Worm (Caenorhabditis elegans): ENCODE data around the gene npp-16.
A peak's percentile ranks its signal among the peaks of the same experiment; 100 is the strongest.

Gene npp-16

DNA sequence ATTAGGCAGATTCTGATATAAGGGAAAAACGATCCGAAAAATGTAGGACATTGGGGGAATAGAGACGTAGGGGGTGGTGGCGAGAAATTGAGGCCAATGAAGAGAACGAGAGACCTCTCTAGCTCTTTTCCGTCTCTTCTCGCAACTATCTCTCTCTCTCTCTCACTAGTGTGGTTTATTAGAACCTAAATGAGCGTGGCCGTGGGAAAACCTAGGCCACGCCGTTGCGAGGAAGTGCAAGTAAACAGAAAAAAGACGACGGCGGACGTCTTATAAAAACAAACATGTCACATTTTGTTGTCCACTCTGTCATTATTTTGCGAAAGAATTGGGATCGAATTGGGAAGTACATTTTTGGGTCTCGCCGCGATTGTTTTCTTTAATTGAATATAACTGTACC lies 45.7 kb upstream of the npp-16 start (continued):
- no peak for TF ChIP-seq fos-1 (tag; optimal IDR thresholded peaks at IDR 0.05)
- TF ChIP-seq nhr-111 (GFP tag; optimal IDR thresholded peaks at IDR 0.05): no peak
- no peak for TF ChIP-seq Y5F2A.4 (GFP tag; optimal IDR thresholded peaks at IDR 0.05)
- TF ChIP-seq hlh-30 (tag; optimal IDR thresholded peaks at IDR 0.05; ENCODE audit: insufficient read depth): peak; percentile 86
- peak in 1 of 2 experiments; percentile 74 for TF ChIP-seq mdl-1 (tag; optimal IDR thresholded peaks at IDR 0.05)
- peak; percentile 87 for TF ChIP-seq hlh-11 (tag; optimal IDR thresholded peaks at IDR 0.05)
- peak; percentile 65 for TF ChIP-seq madf-9 (GFP tag; conservative IDR thresholded peaks at IDR 0.05)
- TF ChIP-seq jun-1 (tag; optimal IDR thresholded peaks at IDR 0.05): peak; percentile 9
- TF ChIP-seq lin-38 (GFP tag; IDR thresholded peaks at IDR 0.05): peak; percentile 74
- no peak for TF ChIP-seq daf-12 (tag; optimal IDR thresholded peaks at IDR 0.05)
- peak; percentile 91 for TF ChIP-seq dve-1 (tag; optimal IDR thresholded peaks at IDR 0.05; ENCODE audit: insufficient read depth)
- TF ChIP-seq F44E2.7 (GFP tag; IDR thresholded peaks at IDR 0.05): no peak
- peak; percentile 87 for TF ChIP-seq nhr-11 (tag; optimal IDR thresholded peaks at IDR 0.05)
- no peak for TF ChIP-seq ZK546.5 (tag; optimal IDR thresholded peaks at IDR 0.05)
- no peak for TF ChIP-seq daf-19 (GFP tag; conservative IDR thresholded peaks at IDR 0.05)
- no peak for TF ChIP-seq ztf-11 (tag; optimal IDR thresholded peaks at IDR 0.05)
- no peak for TF ChIP-seq tag-97 (GFP tag; IDR thresholded peaks at IDR 0.05)
- no peak for TF ChIP-seq madf-5 (GFP tag; IDR thresholded peaks at IDR 0.05)
- no peak for TF ChIP-seq unc-39 (tag; optimal IDR thresholded peaks at IDR 0.05)
- peak; percentile 85 for TF ChIP-seq nhr-28 (tag; optimal IDR thresholded peaks at IDR 0.05)
- no peak for TF ChIP-seq lin-29 (GFP tag; IDR thresholded peaks at IDR 0.05)
- TF ChIP-seq nhr-25 (tag; optimal IDR thresholded peaks at IDR 0.05; ENCODE audit: borderline replicate concordance, insufficient read depth): no peak
- no peak for TF ChIP-seq F26F4.8 (GFP tag; conservative IDR thresholded peaks at IDR 0.05)
- peak; percentile 75 for TF ChIP-seq dpl-1 (GFP tag; optimal IDR thresholded peaks at IDR 0.05)
- TF ChIP-seq F37D6.2 (tag; optimal IDR thresholded peaks at IDR 0.05): peak; percentile 60

DNA sequence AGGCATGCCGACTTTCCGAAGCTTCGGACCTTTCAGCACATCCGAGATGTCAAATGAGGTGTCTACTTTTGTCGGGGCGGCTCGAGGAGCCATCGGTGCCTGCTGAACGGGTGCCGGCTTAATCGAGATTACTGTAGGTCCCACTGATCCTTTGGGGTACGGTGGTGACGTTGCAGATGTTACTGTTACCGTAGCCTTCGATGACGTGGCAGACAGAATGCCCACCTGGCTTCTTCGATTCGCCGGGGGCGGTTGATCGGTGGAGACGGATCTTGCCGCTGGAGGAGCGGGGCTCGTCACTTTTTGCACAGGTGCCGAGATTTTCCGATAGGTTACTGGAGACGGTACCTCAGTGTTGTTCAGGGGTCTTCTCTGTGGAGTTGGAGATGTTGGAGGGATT lies 44.1 kb upstream of the npp-16 start:
- TF ChIP-seq nhr-10 (tag; optimal IDR thresholded peaks at IDR 0.05) (no peak), unc-39 (tag; optimal IDR thresholded peaks at IDR 0.05) (no peak), set-16 (GFP tag; IDR thresholded peaks at IDR 0.05) (peak; percentile 75; the same call in 1 of the 2 replicates), nhr-102 (tag; optimal IDR thresholded peaks at IDR 0.05) (no peak), F10B5.3 (tag; optimal IDR thresholded peaks at IDR 0.05) (no peak)

DNA sequence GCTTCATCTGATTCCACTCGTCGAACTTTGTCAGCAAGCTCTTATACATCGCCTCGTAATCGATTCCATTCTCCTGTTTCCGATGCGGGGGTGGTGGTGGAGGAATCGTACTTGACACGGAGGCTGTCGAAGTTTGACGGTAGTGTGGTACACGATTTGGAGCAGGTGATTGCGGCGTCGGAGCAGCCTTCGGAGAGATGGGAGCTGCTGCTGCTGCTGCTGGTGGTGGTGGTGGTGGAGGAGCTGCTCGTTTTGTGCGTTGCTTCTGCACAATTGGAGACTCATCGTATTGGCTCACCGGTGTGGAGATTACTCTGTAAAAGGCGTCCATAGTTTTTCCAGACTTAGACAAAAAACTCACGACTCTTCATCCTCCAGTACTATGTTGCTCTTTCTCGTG lies 41.5 kb upstream of the npp-16 start:
- TF ChIP-seq fos-1 (tag; optimal IDR thresholded peaks at IDR 0.05) (no peak), ZK337.2 (GFP tag; IDR thresholded peaks at IDR 0.05) (no peak), pha-4 (GFP tag; IDR thresholded peaks at IDR 0.05) (peak; percentile 25; the same call in 1 of the 2 replicates), pha-4 (tag; optimal IDR thresholded peaks at IDR 0.05) (no peak), zfp-3 (GFP tag; conservative IDR thresholded peaks at IDR 0.05) (no peak), daf-12 (tag; optimal IDR thresholded peaks at IDR 0.05) (no peak), gei-8 (GFP tag; optimal IDR thresholded peaks at IDR 0.05) (no peak), set-16 (GFP tag; IDR thresholded peaks at IDR 0.05) (peak; percentile 81), duxl-1 (tag; optimal IDR thresholded peaks at IDR 0.05; ENCODE audit: poor library complexity) (no peak), hif-1 (tag; optimal IDR thresholded peaks at IDR 0.05) (no peak)

DNA sequence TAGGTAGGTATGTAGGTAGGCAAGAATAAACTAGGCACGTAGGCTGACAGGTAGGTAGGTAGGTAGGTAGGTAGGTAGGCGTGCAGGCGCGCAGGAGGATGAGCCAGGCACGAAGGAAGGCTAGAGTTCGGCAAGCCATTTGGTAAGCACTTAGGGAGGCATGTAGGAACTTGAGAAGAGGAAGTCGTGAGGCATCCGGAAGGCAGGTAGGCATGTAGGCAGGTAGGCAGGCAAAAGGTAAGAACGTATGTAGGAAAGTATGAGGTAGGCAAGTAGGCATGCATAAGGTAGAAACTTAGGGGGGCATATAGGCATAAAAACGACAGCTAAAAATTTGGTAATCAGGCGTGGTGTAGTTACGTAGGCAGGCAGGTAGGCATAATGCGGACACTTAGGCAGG lies 39.6 kb upstream of the npp-16 start:
- TF ChIP-seq ama-1 (optimal IDR thresholded peaks at IDR 0.05): no peak
- TF ChIP-seq D1046.2 (GFP tag; IDR thresholded peaks at IDR 0.05): 0 out of 2 replicates have a peak, but pooled peaks have one; percentile 32
- TF ChIP-seq F26F4.8 (GFP tag; conservative IDR thresholded peaks at IDR 0.05): 0 out of 2 replicates have a peak, but pooled peaks have one; percentile 28
- TF ChIP-seq unc-62 (GFP tag; optimal IDR thresholded peaks at IDR 0.05 in 1 of 2): peak in 1 of 2 experiments; percentile 79
- TF ChIP-seq unc-62 (tag; optimal IDR thresholded peaks at IDR 0.05): no peak
- TF ChIP-seq daf-8 (GFP tag; IDR thresholded peaks at IDR 0.05): no peak
- peak; percentile 55; the same call in 1 of the 2 replicates for TF ChIP-seq dmd-8 (GFP tag; IDR thresholded peaks at IDR 0.05)
- TF ChIP-seq pha-4 (GFP tag; IDR thresholded peaks at IDR 0.05): no peak
- TF ChIP-seq pha-4 (tag; optimal IDR thresholded peaks at IDR 0.05): no peak
